Worm (Caenorhabditis elegans) whole organism, late embryonic: ENCODE results near the gene T26E4.7.

Source experiments
- C38D4.7 ChIP-seq: fragments of 200-800 bp; sonication (Bioruptor generic); optimal IDR thresholded peaks from 2 replicates; lab custom pipeline; 2018; ENCODE audit warnings: mild to moderate bottlenecking, missing genetic modification characterization, moderate library complexity, missing compliant biosample characterization
- F13H6.1 ChIP-seq: sonication (generic microtip); optimal IDR thresholded peaks from 2 replicates; lab custom pipeline; 2016; ENCODE audit warnings: missing genetic modification characterization, missing compliant biosample characterization
- T23F11.4 ChIP-seq: fragments of 200-800 bp; sonication (Bioruptor generic); optimal IDR thresholded peaks from 2 replicates; lab custom pipeline; 2018; ENCODE audit warnings: mild to moderate bottlenecking, missing genetic modification characterization, missing compliant biosample characterization
- ama-1 ChIP-seq: fragments of 150-350 bp; optimal IDR thresholded peaks from 2 replicates; lab custom pipeline; 2014
- ceh-18 ChIP-seq: sonication (generic microtip); optimal IDR thresholded peaks from 2 replicates; lab custom pipeline; 2016; ENCODE audit warnings: missing genetic modification characterization, missing compliant biosample characterization
- ceh-19 ChIP-seq: fragments of 200-800 bp; sonication (Bioruptor generic); optimal IDR thresholded peaks from 2 replicates; lab custom pipeline; 2018; ENCODE audit warnings: mild to moderate bottlenecking, missing genetic modification characterization, missing compliant biosample characterization
- ceh-24 ChIP-seq: sonication (generic microtip); optimal IDR thresholded peaks from 2 replicates; lab custom pipeline; 2016; ENCODE audit warnings: mild to moderate bottlenecking, missing genetic modification characterization, missing compliant biosample characterization
- ceh-31 ChIP-seq: sonication (generic microtip); optimal IDR thresholded peaks from 2 replicates; lab custom pipeline; 2016; ENCODE audit warnings: missing genetic modification characterization, missing compliant biosample characterization
- ceh-34 ChIP-seq: sonication (generic microtip); optimal IDR thresholded peaks from 2 replicates; lab custom pipeline; 2016; ENCODE audit warnings: mild to moderate bottlenecking, missing genetic modification characterization, missing compliant biosample characterization
- ceh-48 ChIP-seq: sonication (generic microtip); optimal IDR thresholded peaks from 2 replicates; lab custom pipeline; 2016; ENCODE audit warnings: missing genetic modification characterization, inconsistent platforms, missing compliant biosample characterization
- ceh-9 ChIP-seq: sonication (generic microtip); optimal IDR thresholded peaks from 2 replicates; lab custom pipeline; 2016; ENCODE audit warnings: mild to moderate bottlenecking, missing genetic modification characterization, inconsistent platforms, missing compliant biosample characterization
- dmd-4 ChIP-seq: sonication (generic microtip); optimal IDR thresholded peaks from 2 replicates; lab custom pipeline; 2016; ENCODE audit warnings: borderline replicate concordance, missing genetic modification characterization, missing compliant biosample characterization
- elt-4 ChIP-seq: sonication (generic microtip); optimal IDR thresholded peaks from 2 replicates; lab custom pipeline; 2016; ENCODE audit warnings: missing genetic modification characterization, missing compliant biosample characterization
- fkh-6 ChIP-seq: sonication (generic microtip); optimal IDR thresholded peaks from 2 replicates; lab custom pipeline; 2016; ENCODE audit warnings: missing genetic modification characterization, missing compliant biosample characterization
- gmeb-2 ChIP-seq: sonication (generic microtip); optimal IDR thresholded peaks from 2 replicates; lab custom pipeline; 2016; ENCODE audit warnings: missing genetic modification characterization, inconsistent platforms, missing compliant biosample characterization
- hlh-13 ChIP-seq: fragments of 200-800 bp; sonication (Bioruptor generic); optimal IDR thresholded peaks from 2 replicates; lab custom pipeline; 2018; ENCODE audit warnings: mild to moderate bottlenecking, missing genetic modification characterization, missing compliant biosample characterization
- hlh-15 ChIP-seq: sonication (generic microtip); optimal IDR thresholded peaks from 2 replicates; lab custom pipeline; 2016; ENCODE audit warnings: missing genetic modification characterization, missing compliant biosample characterization
- hlh-30 ChIP-seq: sonication (generic microtip); optimal IDR thresholded peaks from 2 replicates; lab custom pipeline; 2017; ENCODE audit warnings: antibody characterized with exemption, missing genetic modification characterization, missing compliant biosample characterization; ENCODE audit not compliant: insufficient read depth
- hlh-6 ChIP-seq: sonication (generic microtip); optimal IDR thresholded peaks from 2 replicates; lab custom pipeline; 2016; ENCODE audit warnings: missing genotype, missing genetic modification characterization, missing compliant biosample characterization
- lim-6 ChIP-seq: sonication (generic microtip); optimal IDR thresholded peaks from 2 replicates; lab custom pipeline; 2016; ENCODE audit warnings: missing genetic modification characterization, missing compliant biosample characterization
- nfya-1 ChIP-seq: sonication (generic microtip); optimal IDR thresholded peaks from 2 replicates; lab custom pipeline; 2017; ENCODE audit warnings: missing genetic modification characterization, mild to moderate bottlenecking, missing compliant biosample characterization, antibody characterized with exemption, moderate library complexity
- nhr-11 ChIP-seq: fragments of 150-350 bp; optimal IDR thresholded peaks from 2 replicates; lab custom pipeline; 2014; ENCODE audit warnings: missing biosample characterization, missing genetic modification characterization
- nhr-232 ChIP-seq: sonication (generic microtip); optimal IDR thresholded peaks from 2 replicates; lab custom pipeline; 2016; ENCODE audit warnings: missing genetic modification characterization, missing compliant biosample characterization
- npax-4 ChIP-seq: sonication (generic microtip); optimal IDR thresholded peaks from 2 replicates; lab custom pipeline; 2016; ENCODE audit warnings: missing genetic modification characterization, missing compliant biosample characterization
- pax-1 ChIP-seq: fragments of 150-350 bp; optimal IDR thresholded peaks from 2 replicates; lab custom pipeline; 2014; ENCODE audit warnings: missing biosample characterization, missing genetic modification characterization
- pha-4 ChIP-seq: fragments of 150-350 bp; optimal IDR thresholded peaks from 2 replicates; lab custom pipeline; 2018; ENCODE audit warnings: missing biosample characterization, missing genetic modification reagents, missing genetic modification characterization
- pqm-1 ChIP-seq: sonication (generic microtip); optimal IDR thresholded peaks from 2 replicates; lab custom pipeline; 2016; ENCODE audit warnings: missing genetic modification characterization, missing compliant biosample characterization
- sox-4 ChIP-seq: sonication (generic microtip); optimal IDR thresholded peaks from 2 replicates; lab custom pipeline; 2017; ENCODE audit warnings: mild to moderate bottlenecking, missing genetic modification characterization, inconsistent platforms, missing compliant biosample characterization
- syd-9 ChIP-seq: sonication (generic microtip); optimal IDR thresholded peaks from 2 replicates; lab custom pipeline; 2016; ENCODE audit warnings: mild to moderate bottlenecking, missing genetic modification characterization, moderate library complexity, missing compliant biosample characterization
- ttx-3 ChIP-seq: sonication (generic microtip); optimal IDR thresholded peaks from 2 replicates; lab custom pipeline; 2016; ENCODE audit warnings: missing genetic modification reagents, missing genetic modification characterization, missing compliant biosample characterization
- unc-3 ChIP-seq, 2 experiments: fragments of 200-800 bp in 1 of 2; sonication (Bioruptor generic) in 1 of 2; sonication (generic microtip) in 1 of 2; conservative IDR thresholded peaks in 1 of 2; optimal IDR thresholded peaks in 1 of 2; 2 replicates each; pipeline versions ENCODE4 v1.3.6 to Lab custom; 2016 to 2022; ENCODE audit warnings: missing compliant biosample characterization in 2 of 2, missing genetic modification characterization in 2 of 2, missing genetic modification reagents in 1 of 2
- unc-42 ChIP-seq: sonication (generic microtip); optimal IDR thresholded peaks from 2 replicates; lab custom pipeline; 2016; ENCODE audit warnings: missing genotype, missing genetic modification characterization, missing compliant biosample characterization
- unc-86 ChIP-seq: sonication (generic microtip); optimal IDR thresholded peaks from 2 replicates; lab custom pipeline; 2016; ENCODE audit warnings: missing genetic modification characterization, missing compliant biosample characterization
- zip-5 ChIP-seq: sonication (generic microtip); optimal IDR thresholded peaks from 2 replicates; lab custom pipeline; 2016; ENCODE audit warnings: missing genetic modification characterization, missing compliant biosample characterization
- ztf-16 ChIP-seq: sonication (generic microtip); optimal IDR thresholded peaks from 2 replicates; lab custom pipeline; 2017; ENCODE audit warnings: missing genetic modification characterization, missing compliant biosample characterization

The T26E4.7 gene

DNA sequence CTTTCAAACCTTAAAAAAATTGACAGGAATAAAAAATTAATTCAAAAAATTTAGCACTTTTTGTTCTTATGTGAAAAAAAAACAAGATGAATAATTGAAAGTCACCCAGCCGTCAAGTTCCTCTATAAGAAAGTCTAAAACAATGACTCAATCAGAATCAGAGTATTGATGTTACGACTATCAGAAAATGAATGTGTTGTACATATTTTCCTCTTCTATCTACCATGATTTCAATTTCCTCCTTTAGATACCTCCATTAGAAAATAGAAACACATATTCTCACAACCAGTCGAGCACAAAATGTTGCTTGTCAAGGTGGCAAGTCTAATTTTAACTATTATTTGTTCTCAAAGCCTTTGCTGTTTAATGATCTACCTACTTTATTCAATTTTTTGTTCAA lies 26.6 kb downstream of the T26E4.7 start, which contains the start of gene srbc-48:
Gene srbc-48, plus strand, starts transcription at position 301 of the 400 bp plus-strand sequence.
- TF ChIP-seq lim-6 (no peak), hlh-6 (tag; lab: Kevin White, UChicago) (no peak), T23F11.4 (GFP tag; lab: Kevin White, UChicago) (no peak), ceh-34 (no peak), gmeb-2 (tag; lab: Kevin White, UChicago) (no peak), ceh-48 (no peak), zip-5 (no peak), F13H6.1 (no peak), ceh-18 (tag; lab: Kevin White, UChicago) (no peak), nfya-1 (tag; lab: Kevin White, UChicago) (no peak), ztf-16 (no peak), ceh-31 (tag; lab: Kevin White, UChicago) (no peak)
- TF ChIP-seq, all 69 proteins: peak for 0

DNA sequence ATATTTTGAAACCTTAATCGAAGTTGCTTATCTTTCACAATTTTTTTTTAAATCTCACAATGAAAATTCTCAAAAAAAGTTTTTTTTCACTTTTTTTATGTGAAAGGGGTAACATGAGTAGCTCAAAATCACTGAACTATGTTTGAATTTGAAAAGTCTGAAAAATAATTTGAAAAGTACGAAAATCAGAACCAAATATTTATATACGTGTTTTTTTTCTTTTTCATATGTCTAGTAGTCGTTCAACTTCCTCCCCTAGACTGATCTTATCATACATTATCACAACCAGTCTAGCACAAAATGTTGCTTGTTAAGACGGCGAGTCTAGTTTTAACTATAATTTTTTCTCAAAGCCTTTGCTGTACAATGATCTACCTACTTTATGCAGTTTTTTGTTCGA lies 28.0 kb downstream of the T26E4.7 start, which contains the start of gene srbc-49:
Gene srbc-49, plus strand, starts transcription at position 301 of the 400 bp plus-strand sequence.
- no peak for TF ChIP-seq npax-4 (tag; lab: Kevin White, UChicago)
- no peak for TF ChIP-seq pqm-1
- no peak for TF ChIP-seq pha-4 (tag; lab: Kevin White, UChicago)
- no peak for TF ChIP-seq unc-86
- TF ChIP-seq ttx-3: no peak
- TF ChIP-seq ztf-16: no peak
- no peak for TF ChIP-seq nhr-232 (tag; lab: Kevin White, UChicago)
- no peak for TF ChIP-seq syd-9 (tag; lab: Kevin White, UChicago)
- no peak for TF ChIP-seq ceh-19 (GFP tag; lab: Kevin White, UChicago)
- no peak for TF ChIP-seq unc-3 (GFP tag; conservative IDR thresholded peaks at IDR 0.05; lab: Robert Waterston, UW)
- no peak for TF ChIP-seq unc-3 (tag; optimal IDR thresholded peaks at IDR 0.05; lab: Kevin White, UChicago)
- TF ChIP-seq sox-4 (tag; lab: Kevin White, UChicago): no peak
- no peak for TF ChIP-seq hlh-6 (tag; lab: Kevin White, UChicago)

DNA sequence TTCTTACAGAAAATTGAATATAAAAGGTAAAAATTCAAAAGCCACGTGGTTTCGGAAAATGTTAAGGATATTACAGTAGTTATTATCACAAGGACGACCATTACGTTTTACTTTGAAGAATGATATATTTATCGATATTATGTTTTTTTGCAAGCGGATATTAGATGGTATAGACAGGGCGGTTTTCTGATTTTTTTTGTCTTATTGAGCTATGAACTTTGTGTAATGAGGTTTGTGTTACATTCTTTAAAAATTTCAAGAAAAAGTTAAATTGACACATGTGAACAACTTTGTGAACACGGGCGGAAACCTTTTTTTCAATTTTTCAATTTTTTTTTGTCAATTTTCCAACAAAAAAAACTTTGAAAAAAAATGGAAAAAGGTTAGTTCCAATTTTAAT lies 31.5 kb downstream of the T26E4.7 start, which contains the start of gene srbc-50:
Gene srbc-50, minus strand, starts transcription at position 101 of the 400 bp plus-strand sequence.
- TF ChIP-seq hlh-6 (tag; lab: Kevin White, UChicago): no peak
- no peak for TF ChIP-seq F13H6.1
- no peak for TF ChIP-seq hlh-13 (GFP tag; lab: Kevin White, UChicago)
- TF ChIP-seq pax-1 (tag; lab: Kevin White, UChicago): no peak
- no peak for TF ChIP-seq ceh-9 (tag; lab: Kevin White, UChicago)
- TF ChIP-seq ceh-18 (tag; lab: Kevin White, UChicago): no peak
- no peak for TF ChIP-seq nhr-232 (tag; lab: Kevin White, UChicago)
- TF ChIP-seq ceh-34: no peak
- no peak for TF ChIP-seq nhr-11 (tag; lab: Kevin White, UChicago)
- no peak for TF ChIP-seq C38D4.7 (GFP tag; lab: Kevin White, UChicago)
- no peak for TF ChIP-seq ttx-3
- no peak for TF ChIP-seq fkh-6 (tag; lab: Kevin White, UChicago)
- no peak for TF ChIP-seq ceh-48
- no peak for TF ChIP-seq dmd-4 (tag; lab: Kevin White, UChicago)
- TF ChIP-seq syd-9 (tag; lab: Kevin White, UChicago): no peak
- TF ChIP-seq npax-4 (tag; lab: Kevin White, UChicago): no peak

DNA sequence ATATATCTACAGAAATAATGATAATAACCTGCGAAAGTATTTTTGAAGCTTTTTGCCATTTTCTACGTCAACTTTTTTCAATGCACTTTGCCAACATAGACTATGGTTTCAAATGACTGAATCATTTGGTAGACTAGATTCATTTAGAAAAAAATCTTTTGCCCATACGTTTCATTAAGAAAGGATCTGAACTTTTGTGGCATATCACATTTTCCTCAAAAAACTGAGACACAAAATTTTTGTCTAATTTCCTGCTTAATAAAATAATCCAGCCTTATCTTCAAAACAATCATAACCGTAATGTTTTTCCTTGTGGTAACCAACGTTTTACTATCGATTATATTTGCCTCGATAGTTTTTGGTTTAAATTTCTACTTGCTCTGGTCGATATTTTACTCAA lies 32.7 kb downstream of the T26E4.7 start, which contains the start of gene srbc-51:
Gene srbc-51, plus strand, starts transcription at position 301 of the 400 bp plus-strand sequence.
- TF ChIP-seq lim-6: no peak

DNA sequence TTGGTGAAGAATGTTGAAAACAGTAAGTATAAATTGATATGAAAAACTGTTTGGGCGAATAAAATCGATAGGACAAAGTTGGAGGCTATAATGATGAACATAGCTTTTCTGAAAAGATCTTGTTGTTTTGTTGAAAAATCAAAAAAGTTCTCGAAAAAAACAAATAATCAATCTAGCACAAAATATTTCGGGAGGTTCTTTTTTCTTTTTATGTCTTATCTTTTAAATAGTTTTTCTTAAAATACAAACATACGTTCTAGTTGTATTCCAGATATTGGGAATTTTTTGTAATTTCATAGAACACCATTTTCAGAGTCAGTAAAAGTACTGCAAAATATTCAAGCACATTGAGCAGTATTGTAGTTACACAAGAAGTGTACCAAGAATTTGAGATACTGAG lies 36.5 kb downstream of the T26E4.7 start, which contains the start of gene srbc-55:
Gene srbc-55, minus strand, starts transcription at position 101 of the 400 bp plus-strand sequence.
- TF ChIP-seq ceh-24 (no peak), hlh-15 (tag; lab: Kevin White, UChicago) (no peak), ceh-48 (no peak), hlh-6 (tag; lab: Kevin White, UChicago) (no peak), sox-4 (tag; lab: Kevin White, UChicago) (no peak), elt-4 (tag; lab: Kevin White, UChicago) (no peak), pqm-1 (no peak), ceh-31 (tag; lab: Kevin White, UChicago) (no peak), hlh-30 (tag; lab: Kevin White, UChicago) (no peak), ama-1 (lab: Kevin White, UChicago) (no peak), T23F11.4 (GFP tag; lab: Kevin White, UChicago) (no peak), unc-42 (tag; lab: Kevin White, UChicago) (no peak)
- TF ChIP-seq, all 69 proteins: peak for 0
